Worm (Caenorhabditis elegans) whole organism, L3 larva: Measurements from ENCODE around the gene ZC168.2.
"Not testable (repeated sequence)": the region's sequence is repeated elsewhere in the genome, so short reads cannot be mapped to it uniquely, and the experiment has no call there.

Experiments used
- R02D3.7 ChIP-seq: fragments of 150-350 bp; optimal IDR thresholded peaks from 2 replicates; lab custom pipeline; 2014; ENCODE audit warnings: missing biosample characterization, missing genetic modification characterization
- ZK546.5 ChIP-seq: sonication (generic microtip); optimal IDR thresholded peaks from 2 replicates; lab custom pipeline; 2017; ENCODE audit warnings: missing biosample characterization, missing genetic modification characterization
- aly-2 ChIP-seq: fragments of 150-350 bp; optimal IDR thresholded peaks from 2 replicates; lab custom pipeline; 2014; ENCODE audit warnings: missing biosample characterization, missing genetic modification characterization
- ama-1 ChIP-seq: fragments of 150-350 bp; optimal IDR thresholded peaks from 2 replicates; lab custom pipeline; 2018
- ceh-28 ChIP-seq: fragments of 150-350 bp; optimal IDR thresholded peaks from 2 replicates; lab custom pipeline; 2014; ENCODE audit warnings: missing biosample characterization, missing genetic modification reagents, missing genetic modification characterization
- ceh-82 ChIP-seq: fragments of 150-350 bp; optimal IDR thresholded peaks from 2 replicates; lab custom pipeline; 2014; ENCODE audit warnings: missing biosample characterization, missing genetic modification characterization
- ceh-9 ChIP-seq: sonication (generic microtip); optimal IDR thresholded peaks from 2 replicates; lab custom pipeline; 2018; ENCODE audit warnings: missing biosample characterization, missing genetic modification characterization
- egl-27 ChIP-seq: sonication (generic microtip); optimal IDR thresholded peaks from 4 replicates; lab custom pipeline; 2017; ENCODE audit warnings: missing biosample characterization, missing genetic modification reagents, missing genetic modification characterization
- egl-5 ChIP-seq: fragments of 150-350 bp; optimal IDR thresholded peaks from 2 replicates; lab custom pipeline; 2017; ENCODE audit warnings: missing biosample characterization, missing genetic modification reagents, missing genetic modification characterization, inconsistent platforms
- elt-1 ChIP-seq: fragments of 150-350 bp; optimal IDR thresholded peaks from 2 replicates; lab custom pipeline; 2014; ENCODE audit warnings: missing biosample characterization, missing genetic modification characterization
- elt-2 ChIP-seq: sonication (generic microtip); optimal IDR thresholded peaks from 2 replicates; lab custom pipeline; 2016; ENCODE audit warnings: missing genetic modification reagents, mild to moderate bottlenecking, missing genetic modification characterization, missing compliant biosample characterization
- eor-1 ChIP-seq, 2 experiments: fragments of 150-350 bp; optimal IDR thresholded peaks; 2 replicates each; lab custom pipeline; 2014 to 2018; ENCODE audit warnings: missing biosample characterization in 2 of 2, missing genetic modification characterization in 2 of 2
- fkh-10 ChIP-seq: sonication (generic microtip); optimal IDR thresholded peaks from 2 replicates; lab custom pipeline; 2017; ENCODE audit warnings: missing biosample characterization, missing genetic modification reagents, missing genetic modification characterization
- fos-1 ChIP-seq: fragments of 150-350 bp; optimal IDR thresholded peaks from 2 replicates; lab custom pipeline; 2014; ENCODE audit warnings: missing biosample characterization, missing genetic modification characterization
- jun-1 ChIP-seq: fragments of 150-350 bp; optimal IDR thresholded peaks from 2 replicates; lab custom pipeline; 2014; ENCODE audit warnings: missing biosample characterization, missing genetic modification reagents, missing genetic modification characterization
- lin-15B ChIP-seq: fragments of 150-350 bp; optimal IDR thresholded peaks from 2 replicates; lab custom pipeline; 2014; ENCODE audit warnings: missing biosample characterization, missing genetic modification characterization
- lin-39 ChIP-seq: fragments of 150-350 bp; optimal IDR thresholded peaks from 2 replicates; lab custom pipeline; 2018; ENCODE audit warnings: missing biosample characterization, missing genetic modification reagents, missing genetic modification characterization
- mdl-1 ChIP-seq: fragments of 150-350 bp; optimal IDR thresholded peaks from 2 replicates; lab custom pipeline; 2014; ENCODE audit warnings: missing biosample characterization, missing genetic modification characterization
- mml-1 ChIP-seq: fragments of 150-350 bp; sonication (generic microtip); optimal IDR thresholded peaks from 3 replicates; lab custom pipeline; 2014; ENCODE audit warnings: missing biosample characterization, missing genetic modification characterization
- nhr-11 ChIP-seq: fragments of 150-350 bp; optimal IDR thresholded peaks from 2 replicates; lab custom pipeline; 2014; ENCODE audit warnings: missing biosample characterization, missing genetic modification characterization
- nhr-23 ChIP-seq: fragments of 150-350 bp; optimal IDR thresholded peaks from 2 replicates; lab custom pipeline; 2014; ENCODE audit warnings: missing biosample characterization, missing genetic modification reagents, missing genetic modification characterization
- nhr-237 ChIP-seq: fragments of 150-350 bp; optimal IDR thresholded peaks from 2 replicates; lab custom pipeline; 2014; ENCODE audit warnings: missing biosample characterization, missing genetic modification characterization
- nhr-25 ChIP-seq: sonication (generic microtip); optimal IDR thresholded peaks from 2 replicates; lab custom pipeline; 2017; ENCODE audit warnings: missing biosample characterization, missing genetic modification characterization
- nhr-28 ChIP-seq: fragments of 150-350 bp; optimal IDR thresholded peaks from 2 replicates; lab custom pipeline; 2014; ENCODE audit warnings: missing biosample characterization, missing genetic modification characterization
- nhr-43 ChIP-seq: sonication (generic microtip); optimal IDR thresholded peaks from 2 replicates; lab custom pipeline; 2016; ENCODE audit warnings: mild to moderate bottlenecking, missing genetic modification characterization, missing compliant biosample characterization; ENCODE audit not compliant: poor library complexity, severe bottlenecking
- nhr-76 ChIP-seq: fragments of 150-350 bp; sonication (generic microtip); optimal IDR thresholded peaks from 5 replicates; lab custom pipeline; 2014; ENCODE audit warnings: missing biosample characterization, missing genetic modification characterization
- nhr-77 ChIP-seq: fragments of 150-350 bp; optimal IDR thresholded peaks from 2 replicates; lab custom pipeline; 2014; ENCODE audit warnings: missing biosample characterization, missing genetic modification characterization
- pha-4 ChIP-seq: fragments of 150-350 bp; optimal IDR thresholded peaks from 2 replicates; lab custom pipeline; 2014; ENCODE audit warnings: missing biosample characterization, missing genetic modification reagents, missing genetic modification characterization
- pqm-1 ChIP-seq: fragments of 150-350 bp; optimal IDR thresholded peaks from 2 replicates; lab custom pipeline; 2017; ENCODE audit warnings: missing biosample characterization, missing genetic modification characterization, inconsistent platforms
- sea-2 ChIP-seq: fragments of 150-350 bp; sonication (generic microtip); optimal IDR thresholded peaks from 4 replicates; lab custom pipeline; 2014; ENCODE audit warnings: missing biosample characterization, missing genetic modification reagents, missing genetic modification characterization
- skn-1 ChIP-seq: fragments of 150-350 bp; optimal IDR thresholded peaks from 2 replicates; lab custom pipeline; 2014; ENCODE audit warnings: missing biosample characterization, missing genetic modification characterization
- tbx-2 ChIP-seq: sonication (generic microtip); optimal IDR thresholded peaks from 2 replicates; lab custom pipeline; 2016; ENCODE audit warnings: mild to moderate bottlenecking, missing genetic modification characterization, missing compliant biosample characterization
- unc-39 ChIP-seq: sonication (generic microtip); optimal IDR thresholded peaks from 4 replicates; lab custom pipeline; 2017; ENCODE audit warnings: missing biosample characterization, missing genetic modification characterization
- unc-62 ChIP-seq: fragments of 150-350 bp; sonication (generic microtip); optimal IDR thresholded peaks from 4 replicates; lab custom pipeline; 2014; ENCODE audit warnings: missing biosample characterization, missing genetic modification reagents, missing genetic modification characterization
- zag-1 ChIP-seq: fragments of 150-350 bp; optimal IDR thresholded peaks from 2 replicates; lab custom pipeline; 2014; ENCODE audit warnings: missing biosample characterization, missing genetic modification characterization
- ztf-11 ChIP-seq: fragments of 150-350 bp; optimal IDR thresholded peaks from 2 replicates; lab custom pipeline; 2014; ENCODE audit warnings: missing biosample characterization, missing genetic modification characterization
- ztf-4 ChIP-seq: fragments of 150-350 bp; optimal IDR thresholded peaks from 2 replicates; lab custom pipeline; 2014; ENCODE audit warnings: missing biosample characterization, missing genetic modification characterization

ZC168.2 gene

DNA sequence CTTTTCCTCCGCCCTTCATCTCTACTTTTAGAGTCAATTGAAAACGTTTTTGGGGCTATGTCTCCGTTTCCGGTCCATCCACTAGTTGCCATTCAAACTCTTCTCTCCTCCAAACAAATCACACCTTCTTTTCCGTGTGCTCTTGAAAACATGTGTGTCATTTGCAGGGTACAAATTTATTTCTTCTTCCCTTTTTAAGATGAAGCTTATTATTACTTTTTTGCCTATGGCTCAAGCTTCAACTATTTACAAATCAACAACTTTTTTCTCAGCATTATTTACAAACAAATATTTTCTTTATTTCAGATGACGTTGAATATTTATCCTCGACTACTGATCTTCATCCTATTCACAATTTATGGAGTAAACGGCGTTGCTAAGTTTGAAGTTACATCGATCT is 16.6 kb downstream of the ZC168.2 start, which contains the start of gene T25B9.3:
TSS of gene T25B9.3 (plus strand) at position 301 of the 400 bp plus-strand sequence.
- TF ChIP-seq egl-27 (tag; lab: Kevin White, UChicago): no peak
- TF ChIP-seq elt-2 (tag; lab: Kevin White, UChicago): no peak
- no peak for TF ChIP-seq zag-1 (tag; lab: Kevin White, UChicago)
- TF ChIP-seq skn-1 (tag; lab: Kevin White, UChicago): no peak
- TF ChIP-seq nhr-77 (tag; lab: Kevin White, UChicago): no peak

DNA sequence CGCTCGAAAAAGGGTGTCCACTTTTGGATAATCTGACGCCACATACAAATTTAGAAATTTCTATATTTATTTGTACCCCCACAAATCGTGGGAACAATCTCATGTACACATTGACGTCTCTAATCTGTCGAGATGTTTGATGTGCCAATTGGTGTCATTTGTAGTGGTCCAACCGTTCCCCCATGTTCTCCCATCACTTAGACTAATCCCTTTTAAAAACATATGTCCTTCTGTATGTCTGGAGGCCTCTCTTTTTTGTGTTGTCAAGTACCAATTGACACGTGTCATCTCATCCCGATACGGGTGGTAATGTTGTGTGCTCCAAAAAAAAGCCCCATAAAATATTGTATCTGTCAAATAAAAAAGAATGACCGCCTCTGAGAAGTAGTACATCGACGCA is 17.5 kb downstream of the ZC168.2 start:
- TF ChIP-seq mml-1 (tag; lab: Kevin White, UChicago) (no peak), fos-1 (tag; lab: Kevin White, UChicago) (no peak), ztf-4 (no peak), nhr-23 (tag; lab: Kevin White, UChicago) (no peak), nhr-76 (tag; lab: Kevin White, UChicago) (no peak), skn-1 (tag; lab: Kevin White, UChicago) (no peak), ZK546.5 (tag; lab: Kevin White, UChicago) (no peak), elt-2 (tag; lab: Kevin White, UChicago) (no peak), ceh-82 (no peak), nhr-77 (tag; lab: Kevin White, UChicago) (no peak), ceh-9 (tag; lab: Kevin White, UChicago) (no peak), egl-27 (tag; lab: Kevin White, UChicago) (no peak), nhr-11 (no peak), fkh-10 (GFP tag; lab: Kevin White, UChicago) (no peak), nhr-25 (tag; lab: Kevin White, UChicago) (no peak), zag-1 (tag; lab: Kevin White, UChicago) (no peak), pqm-1 (no peak), jun-1 (tag; lab: Kevin White, UChicago) (no peak), unc-62 (GFP tag; lab: Kevin White, UChicago) (no peak)

- TF ChIP-seq ceh-82: no peak
- no peak for TF ChIP-seq tbx-2 (tag; lab: Kevin White, UChicago)
- no peak for TF ChIP-seq nhr-28 (tag; lab: Kevin White, UChicago)
- no peak for TF ChIP-seq nhr-237 (tag; lab: Kevin White, UChicago)
- no peak for TF ChIP-seq ama-1 (lab: Kevin White, UChicago)
- no peak for TF ChIP-seq nhr-11
- TF ChIP-seq ztf-11 (tag; lab: Kevin White, UChicago): no peak
- TF ChIP-seq skn-1 (tag; lab: Kevin White, UChicago): no peak
- no peak for TF ChIP-seq sea-2 (GFP tag; lab: Kevin White, UChicago)
- no peak for TF ChIP-seq elt-1 (tag; lab: Kevin White, UChicago)
These were observed 22.2 kb downstream of the ZC168.2 start, which contains the start of gene T25B9.1 for ce11 chrIV:10750041-10750440. Gene T25B9.1 (minus strand): TSS chrIV:10750141.

ce11 chrIV:10751740-10752139 is 23.9 kb downstream of the ZC168.2 start, which contains the start of gene T25B9.2:
Gene T25B9.2 (minus strand): TSS chrIV:10751840.
- TF ChIP-seq tbx-2, ceh-9, ZK546.5 (tag; lab: Kevin White, UChicago): not testable (repeated sequence)

DNA sequence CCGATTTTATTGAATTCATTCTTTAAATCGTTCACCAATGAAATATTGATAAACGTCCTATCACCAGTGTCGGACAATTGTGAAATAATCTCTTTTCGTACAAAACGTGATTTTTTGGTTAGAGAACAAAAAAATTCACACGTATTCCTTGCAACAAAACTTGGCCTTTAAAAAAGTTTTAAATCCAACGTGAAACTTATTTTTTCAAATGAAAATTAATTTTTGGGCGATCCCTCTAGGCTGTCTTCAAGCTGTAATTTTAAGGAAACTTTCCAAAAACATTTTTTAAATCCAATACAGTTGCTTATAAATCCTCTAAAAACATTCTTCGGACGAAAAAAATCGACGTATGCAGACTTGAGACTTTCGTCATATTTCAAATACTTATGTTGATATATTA is 26.9 kb downstream of the ZC168.2 start, which contains the start of gene T25B9.5:
TSS of gene T25B9.5 (minus strand) at position 101 of the 400 bp plus-strand sequence.
- TF ChIP-seq egl-5 (tag; lab: Kevin White, UChicago) (no peak), ZK546.5 (tag; lab: Kevin White, UChicago) (no peak), eor-1 (tag; optimal IDR thresholded peaks at IDR 0.05; lab: Kevin White, UChicago) (no peak), zag-1 (tag; lab: Kevin White, UChicago) (no peak), fos-1 (tag; lab: Kevin White, UChicago) (no peak), nhr-43 (tag; lab: Kevin White, UChicago) (no peak), jun-1 (tag; lab: Kevin White, UChicago) (no peak), lin-15B (tag; lab: Kevin White, UChicago) (no peak), aly-2 (tag; lab: Kevin White, UChicago) (no peak), pqm-1 (no peak), unc-39 (tag; lab: Kevin White, UChicago) (no peak), pha-4 (tag; lab: Kevin White, UChicago) (no peak), nhr-76 (tag; lab: Kevin White, UChicago) (no peak), ceh-28 (tag; lab: Kevin White, UChicago) (no peak), sea-2 (GFP tag; lab: Kevin White, UChicago) (no peak), unc-62 (GFP tag; lab: Kevin White, UChicago) (no peak), mdl-1 (no peak), lin-39 (tag; lab: Kevin White, UChicago) (no peak), R02D3.7 (tag; lab: Kevin White, UChicago) (no peak), nhr-237 (tag; lab: Kevin White, UChicago) (no peak)
